Worm (Caenorhabditis elegans) whole organism, L3 larva: ENCODE measurements around the gene bath-13.
"Not testable (repeated sequence)": the region's sequence is repeated elsewhere in the genome, so short reads cannot be mapped to it uniquely, and the experiment has no call there.

Experiments used
- ZK546.5 ChIP-seq: sonication (generic microtip); optimal IDR thresholded peaks from 2 replicates; lab custom pipeline; 2017; ENCODE audit warnings: missing biosample characterization, missing genetic modification characterization
- ama-1 ChIP-seq: fragments of 150-350 bp; optimal IDR thresholded peaks from 2 replicates; lab custom pipeline; 2018
- ceh-28 ChIP-seq: fragments of 150-350 bp; optimal IDR thresholded peaks from 2 replicates; lab custom pipeline; 2014; ENCODE audit warnings: missing biosample characterization, missing genetic modification reagents, missing genetic modification characterization
- ceh-9 ChIP-seq: sonication (generic microtip); optimal IDR thresholded peaks from 2 replicates; lab custom pipeline; 2018; ENCODE audit warnings: missing biosample characterization, missing genetic modification characterization
- daf-12 ChIP-seq: fragments of 150-350 bp; optimal IDR thresholded peaks from 2 replicates; lab custom pipeline; 2014; ENCODE audit warnings: missing biosample characterization, missing genetic modification reagents, missing genetic modification characterization
- egl-27 ChIP-seq: sonication (generic microtip); optimal IDR thresholded peaks from 4 replicates; lab custom pipeline; 2017; ENCODE audit warnings: missing biosample characterization, missing genetic modification reagents, missing genetic modification characterization
- elt-1 ChIP-seq: fragments of 150-350 bp; optimal IDR thresholded peaks from 2 replicates; lab custom pipeline; 2014; ENCODE audit warnings: missing biosample characterization, missing genetic modification characterization
- elt-2 ChIP-seq: sonication (generic microtip); optimal IDR thresholded peaks from 2 replicates; lab custom pipeline; 2016; ENCODE audit warnings: missing genetic modification reagents, mild to moderate bottlenecking, missing genetic modification characterization, missing compliant biosample characterization
- elt-3 ChIP-seq, 3 experiments: fragments of 150-350 bp in 1 of 3; sonication (generic microtip) in 2 of 3; optimal IDR thresholded peaks; 2 replicates in 2 of 3; 4 replicates in 1 of 3; lab custom pipeline; 2014 to 2017; ENCODE audit warnings: missing biosample characterization in 3 of 3, missing genetic modification characterization in 3 of 3
- eor-1 ChIP-seq, 2 experiments: fragments of 150-350 bp; optimal IDR thresholded peaks; 2 replicates each; lab custom pipeline; 2014 to 2018; ENCODE audit warnings: missing biosample characterization in 2 of 2, missing genetic modification characterization in 2 of 2
- fkh-10 ChIP-seq: sonication (generic microtip); optimal IDR thresholded peaks from 2 replicates; lab custom pipeline; 2017; ENCODE audit warnings: missing biosample characterization, missing genetic modification reagents, missing genetic modification characterization
- fkh-2 ChIP-seq: fragments of 150-350 bp; optimal IDR thresholded peaks from 2 replicates; lab custom pipeline; 2014; ENCODE audit warnings: missing biosample characterization, missing genetic modification reagents, missing genetic modification characterization
- fos-1 ChIP-seq: fragments of 150-350 bp; optimal IDR thresholded peaks from 2 replicates; lab custom pipeline; 2014; ENCODE audit warnings: missing biosample characterization, missing genetic modification characterization
- hmg-11 ChIP-seq: sonication (generic microtip); optimal IDR thresholded peaks from 2 replicates; lab custom pipeline; 2016; ENCODE audit warnings: missing genetic modification characterization, missing compliant biosample characterization
- lin-15B ChIP-seq: fragments of 150-350 bp; optimal IDR thresholded peaks from 2 replicates; lab custom pipeline; 2014; ENCODE audit warnings: missing biosample characterization, missing genetic modification characterization
- lin-39 ChIP-seq: fragments of 150-350 bp; optimal IDR thresholded peaks from 2 replicates; lab custom pipeline; 2018; ENCODE audit warnings: missing biosample characterization, missing genetic modification reagents, missing genetic modification characterization
- lsy-12 ChIP-seq: sonication (generic microtip); optimal IDR thresholded peaks from 2 replicates; lab custom pipeline; 2016; ENCODE audit warnings: mild to moderate bottlenecking, missing genetic modification characterization, missing compliant biosample characterization
- mdl-1 ChIP-seq: fragments of 150-350 bp; optimal IDR thresholded peaks from 2 replicates; lab custom pipeline; 2014; ENCODE audit warnings: missing biosample characterization, missing genetic modification characterization
- mml-1 ChIP-seq: fragments of 150-350 bp; sonication (generic microtip); optimal IDR thresholded peaks from 3 replicates; lab custom pipeline; 2014; ENCODE audit warnings: missing biosample characterization, missing genetic modification characterization
- nfya-1 ChIP-seq: sonication (generic microtip); optimal IDR thresholded peaks from 2 replicates; lab custom pipeline; 2017; ENCODE audit warnings: missing genetic modification characterization, mild to moderate bottlenecking, missing compliant biosample characterization, antibody characterized with exemption, moderate library complexity; ENCODE audit not compliant: insufficient read depth
- nhr-11 ChIP-seq: fragments of 150-350 bp; optimal IDR thresholded peaks from 2 replicates; lab custom pipeline; 2014; ENCODE audit warnings: missing biosample characterization, missing genetic modification characterization
- nhr-12 ChIP-seq: fragments of 150-350 bp; optimal IDR thresholded peaks from 2 replicates; lab custom pipeline; 2014; ENCODE audit warnings: missing biosample characterization, missing genetic modification characterization
- nhr-23 ChIP-seq: fragments of 150-350 bp; optimal IDR thresholded peaks from 2 replicates; lab custom pipeline; 2014; ENCODE audit warnings: missing biosample characterization, missing genetic modification reagents, missing genetic modification characterization
- nhr-237 ChIP-seq: fragments of 150-350 bp; optimal IDR thresholded peaks from 2 replicates; lab custom pipeline; 2014; ENCODE audit warnings: missing biosample characterization, missing genetic modification characterization
- nhr-25 ChIP-seq: sonication (generic microtip); optimal IDR thresholded peaks from 2 replicates; lab custom pipeline; 2017; ENCODE audit warnings: missing biosample characterization, missing genetic modification characterization
- nhr-28 ChIP-seq: fragments of 150-350 bp; optimal IDR thresholded peaks from 2 replicates; lab custom pipeline; 2014; ENCODE audit warnings: missing biosample characterization, missing genetic modification characterization
- nhr-43 ChIP-seq: sonication (generic microtip); optimal IDR thresholded peaks from 2 replicates; lab custom pipeline; 2016; ENCODE audit warnings: mild to moderate bottlenecking, missing genetic modification characterization, missing compliant biosample characterization; ENCODE audit not compliant: poor library complexity, severe bottlenecking
- nhr-76 ChIP-seq: fragments of 150-350 bp; sonication (generic microtip); optimal IDR thresholded peaks from 5 replicates; lab custom pipeline; 2014; ENCODE audit warnings: missing biosample characterization, missing genetic modification characterization
- nhr-77 ChIP-seq: fragments of 150-350 bp; optimal IDR thresholded peaks from 2 replicates; lab custom pipeline; 2014; ENCODE audit warnings: missing biosample characterization, missing genetic modification characterization
- pqm-1 ChIP-seq: fragments of 150-350 bp; optimal IDR thresholded peaks from 2 replicates; lab custom pipeline; 2017; ENCODE audit warnings: missing biosample characterization, missing genetic modification characterization, inconsistent platforms
- skn-1 ChIP-seq: fragments of 150-350 bp; optimal IDR thresholded peaks from 2 replicates; lab custom pipeline; 2014; ENCODE audit warnings: missing biosample characterization, missing genetic modification characterization
- snpc-4 ChIP-seq: fragments of 150-350 bp; optimal IDR thresholded peaks from 2 replicates; lab custom pipeline; 2014; ENCODE audit warnings: missing biosample characterization, missing genetic modification characterization
- unc-39 ChIP-seq: sonication (generic microtip); optimal IDR thresholded peaks from 4 replicates; lab custom pipeline; 2017; ENCODE audit warnings: missing biosample characterization, missing genetic modification characterization
- zag-1 ChIP-seq: fragments of 150-350 bp; optimal IDR thresholded peaks from 2 replicates; lab custom pipeline; 2014; ENCODE audit warnings: missing biosample characterization, missing genetic modification characterization
- ztf-11 ChIP-seq: fragments of 150-350 bp; optimal IDR thresholded peaks from 2 replicates; lab custom pipeline; 2014; ENCODE audit warnings: missing biosample characterization, missing genetic modification characterization

The bath-13 gene

ce11 chrII:2564899-2565298 is 43.0 kb upstream of the bath-13 start, which contains the start of gene usp-39 (continued):
- no peak for TF ChIP-seq nhr-76

- TF ChIP-seq ztf-11 (tag; lab: Kevin White, UChicago) (no peak), ceh-9 (tag; lab: Kevin White, UChicago) (no peak), egl-27 (no peak), nhr-43 (no peak), nfya-1 (no peak), nhr-11 (tag; lab: Kevin White, UChicago) (no peak), ZK546.5 (tag; lab: Kevin White, UChicago) (no peak), hmg-11 (tag; lab: Kevin White, UChicago) (no peak)
- TF ChIP-seq, all 47 proteins: peak for 0
Observed at ce11 chrII:2563973-2564372, 42.1 kb upstream of the bath-13 start, which contains the start of gene nep-18. Gene nep-18, minus strand, starts transcription at chrII:2564073.

- TF ChIP-seq nhr-237; elt-2; ama-1 (lab: Kevin White, UChicago): not testable (repeated sequence)
Observed at ce11 chrII:2553662-2554061, 31.8 kb upstream of the bath-13 start, which contains the start of gene K02F6.1. Gene K02F6.1, plus strand, starts transcription at chrII:2553962.

- TF ChIP-seq lsy-12 (tag; lab: Kevin White, UChicago), result no peak
- no peak for TF ChIP-seq nhr-11 (tag; lab: Kevin White, UChicago)
- no peak for TF ChIP-seq skn-1 (tag; lab: Kevin White, UChicago)
- no peak for TF ChIP-seq zag-1 (tag; lab: Kevin White, UChicago)
- TF ChIP-seq elt-2, result no peak
- TF ChIP-seq unc-39 (tag; lab: Kevin White, UChicago), result no peak
- no peak for TF ChIP-seq pqm-1 (tag; lab: Kevin White, UChicago)
- no peak for TF ChIP-seq nhr-25
- TF ChIP-seq ceh-28 (tag; lab: Kevin White, UChicago), result no peak
- no peak for TF ChIP-seq nhr-12 (tag; lab: Kevin White, UChicago)
- no peak for TF ChIP-seq fkh-10 (GFP tag; lab: Kevin White, UChicago)
- no peak for TF ChIP-seq nhr-43
- TF ChIP-seq eor-1 (tag; optimal IDR thresholded peaks at IDR 0.05; lab: Kevin White, UChicago), result no peak
- TF ChIP-seq elt-1 (tag; lab: Kevin White, UChicago), result no peak
- no peak for TF ChIP-seq mml-1 (tag; lab: Kevin White, UChicago)
- no peak for TF ChIP-seq ztf-11 (tag; lab: Kevin White, UChicago)
- TF ChIP-seq mdl-1 (tag; lab: Kevin White, UChicago), result no peak
- TF ChIP-seq nhr-23 (tag; lab: Kevin White, UChicago), result no peak
Observed at ce11 chrII:2553030-2553429, 31.2 kb upstream of the bath-13 start.

- TF ChIP-seq hmg-11 (tag; lab: Kevin White, UChicago) (no peak), nhr-76 (no peak), mdl-1 (tag; lab: Kevin White, UChicago) (no peak), fkh-10 (GFP tag; lab: Kevin White, UChicago) (no peak), elt-1 (tag; lab: Kevin White, UChicago) (no peak), fos-1 (tag; lab: Kevin White, UChicago) (no peak), egl-27 (no peak), lsy-12 (tag; lab: Kevin White, UChicago) (no peak), fkh-2 (tag; lab: Kevin White, UChicago) (no peak), nhr-28 (tag; lab: Kevin White, UChicago) (no peak), nfya-1 (no peak), lin-15B (tag; lab: Kevin White, UChicago) (no peak), daf-12 (tag; lab: Kevin White, UChicago) (no peak), lin-39 (tag; lab: Kevin White, UChicago) (no peak), snpc-4 (no peak)
Observed at ce11 chrII:2545925-2546324, 24.1 kb upstream of the bath-13 start, which contains the start of gene K02F6.3. Gene K02F6.3, plus strand, starts transcription at chrII:2546225.

- TF ChIP-seq lin-39 (tag; lab: Kevin White, UChicago) (no peak), elt-3 (tag; optimal IDR thresholded peaks at IDR 0.05; lab: Kevin White, UChicago) (no peak), nhr-77 (tag; lab: Kevin White, UChicago) (no peak), skn-1 (tag; lab: Kevin White, UChicago) (no peak)
Observed at ce11 chrII:2538194-2538593, 16.3 kb upstream of the bath-13 start, which contains the start of gene K02F6.4. Gene K02F6.4, plus strand, starts transcription at chrII:2538494.
